Worm (Caenorhabditis elegans): ENCODE measurements around the gene abu-7.

The abu-7 gene

DNA sequence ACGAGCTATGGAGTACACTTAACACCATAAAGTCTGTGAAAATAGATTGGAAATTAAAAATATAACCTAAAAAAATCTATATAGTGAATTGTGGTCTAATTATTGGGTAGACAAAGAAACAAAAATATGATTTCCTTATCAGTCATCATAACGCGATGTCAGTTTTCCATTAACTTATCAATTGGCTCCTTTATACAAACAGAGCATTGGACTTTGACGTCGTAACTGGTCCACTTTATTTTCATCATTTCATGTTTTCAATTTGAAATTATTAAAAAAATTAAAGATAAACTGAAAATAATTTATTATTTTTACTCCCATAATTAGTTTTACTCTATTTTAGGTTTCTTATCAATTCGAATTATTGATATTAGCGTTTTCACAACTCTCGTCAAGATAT is 13.5 kb upstream of the abu-7 start:
- TF ChIP-seq klf-2 (GFP tag; conservative IDR thresholded peaks at IDR 0.05) = no peak
- TF ChIP-seq flt-1 (GFP tag; IDR thresholded peaks at IDR 0.05) = no peak
- no peak for TF ChIP-seq cog-1 (tag; optimal IDR thresholded peaks at IDR 0.05)
- TF ChIP-seq ztf-23 (GFP tag; IDR thresholded peaks at IDR 0.05) = no peak
- TF ChIP-seq ref-1 (GFP tag; conservative IDR thresholded peaks at IDR 0.05) = no peak
- no peak for TF ChIP-seq tab-1 (GFP tag; IDR thresholded peaks at IDR 0.05)
- no peak for TF ChIP-seq ztf-29 (GFP tag; IDR thresholded peaks at IDR 0.05)
- TF ChIP-seq med-1 (GFP tag; optimal IDR thresholded peaks at IDR 0.05; ENCODE audit: insufficient read depth) = no peak
- no peak for TF ChIP-seq T22C8.4 (GFP tag; IDR thresholded peaks at IDR 0.05)

DNA sequence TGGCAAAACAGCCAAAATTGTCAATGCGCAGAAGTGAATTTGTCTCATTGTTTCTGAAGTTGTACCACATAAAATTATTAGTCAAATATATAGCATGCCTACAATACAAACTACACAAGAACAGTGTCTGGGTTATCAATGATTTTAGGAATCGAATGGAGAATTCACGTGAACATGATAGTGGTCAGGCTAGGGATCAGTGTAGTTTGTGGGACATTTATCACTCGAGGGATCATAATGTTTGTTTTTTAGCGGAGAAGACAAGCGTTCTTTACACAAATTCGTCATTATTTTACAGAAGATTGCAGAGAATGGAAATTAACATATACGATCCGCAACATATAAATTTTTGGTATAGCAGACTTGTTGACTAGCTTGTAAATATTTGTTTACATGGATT is 12.6 kb upstream of the abu-7 start, which contains the start of gene ugt-51:
TSS of gene ugt-51 (minus strand) at position 101 of the 400 bp plus-strand sequence.
- TF ChIP-seq cog-1 (tag; optimal IDR thresholded peaks at IDR 0.05) (no peak), ztf-29 (GFP tag; IDR thresholded peaks at IDR 0.05) (no peak), klf-2 (GFP tag; conservative IDR thresholded peaks at IDR 0.05) (no peak), ref-1 (GFP tag; conservative IDR thresholded peaks at IDR 0.05) (no peak), tab-1 (GFP tag; IDR thresholded peaks at IDR 0.05) (no peak)

DNA sequence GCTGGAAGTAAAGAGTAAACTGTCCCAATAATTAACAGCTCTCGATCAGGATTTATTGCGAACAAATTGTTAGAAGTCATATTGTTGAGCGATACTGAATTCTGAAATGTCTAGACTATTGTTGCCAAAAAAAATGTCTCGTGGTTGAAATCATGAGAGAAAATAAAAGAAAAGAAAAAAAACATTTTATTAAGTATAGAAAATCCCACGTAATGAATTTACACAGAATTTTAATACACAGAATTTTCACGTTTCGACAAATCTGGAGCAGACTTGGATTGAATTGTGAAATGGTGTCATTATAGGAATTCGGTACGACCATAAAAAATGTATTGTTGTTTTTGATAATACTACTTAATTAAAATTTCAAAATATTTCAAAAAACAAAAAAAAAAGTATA is 8.3 kb upstream of the abu-7 start, which contains the start of gene srt-65:
TSS of gene srt-65 (minus strand) at position 101 of the 400 bp plus-strand sequence.
- TF ChIP-seq med-1 (GFP tag; optimal IDR thresholded peaks at IDR 0.05; ENCODE audit: insufficient read depth) = no peak
- TF ChIP-seq tab-1 (GFP tag; IDR thresholded peaks at IDR 0.05) = no peak
- TF ChIP-seq klf-2 (GFP tag; conservative IDR thresholded peaks at IDR 0.05) = no peak
- no peak for TF ChIP-seq flt-1 (GFP tag; IDR thresholded peaks at IDR 0.05)
- TF ChIP-seq ztf-23 (GFP tag; IDR thresholded peaks at IDR 0.05) = no peak
- TF ChIP-seq cog-1 (tag; optimal IDR thresholded peaks at IDR 0.05) = no peak
- TF ChIP-seq T22C8.4 (GFP tag; IDR thresholded peaks at IDR 0.05) = no peak
- TF ChIP-seq ref-1 (GFP tag; conservative IDR thresholded peaks at IDR 0.05) = no peak
- no peak for TF ChIP-seq ztf-29 (GFP tag; IDR thresholded peaks at IDR 0.05)

ce11 chrV:5169586-5169985 is 5.0 kb upstream of the abu-7 start, which contains the start of gene srt-64:
Gene srt-64 (minus strand): TSS chrV:5169686.
- TF ChIP-seq ztf-29 (GFP tag; IDR thresholded peaks at IDR 0.05) = no peak
- no peak for TF ChIP-seq flt-1 (GFP tag; IDR thresholded peaks at IDR 0.05)
- TF ChIP-seq klf-2 (GFP tag; conservative IDR thresholded peaks at IDR 0.05) = no peak
- TF ChIP-seq tab-1 (GFP tag; IDR thresholded peaks at IDR 0.05) = no peak
- TF ChIP-seq ztf-23 (GFP tag; IDR thresholded peaks at IDR 0.05) = no peak
- no peak for TF ChIP-seq ref-1 (GFP tag; conservative IDR thresholded peaks at IDR 0.05)
- TF ChIP-seq T22C8.4 (GFP tag; IDR thresholded peaks at IDR 0.05) = no peak
- no peak for TF ChIP-seq med-1 (GFP tag; optimal IDR thresholded peaks at IDR 0.05; ENCODE audit: insufficient read depth)
- no peak for TF ChIP-seq cog-1 (tag; optimal IDR thresholded peaks at IDR 0.05)

ce11 chrV:5165426-5165825 is 844 bp upstream of the abu-7 start, which contains the start of gene srw-140:
Gene srw-140 (plus strand): TSS chrV:5165726.
- no peak for TF ChIP-seq ztf-29 (GFP tag; IDR thresholded peaks at IDR 0.05)
- TF ChIP-seq med-1 (GFP tag; optimal IDR thresholded peaks at IDR 0.05; ENCODE audit: insufficient read depth) = no peak
- no peak for TF ChIP-seq T22C8.4 (GFP tag; IDR thresholded peaks at IDR 0.05)
- TF ChIP-seq cog-1 (tag; optimal IDR thresholded peaks at IDR 0.05) = no peak
- TF ChIP-seq klf-2 (GFP tag; conservative IDR thresholded peaks at IDR 0.05) = no peak
- no peak for TF ChIP-seq flt-1 (GFP tag; IDR thresholded peaks at IDR 0.05)
- TF ChIP-seq ztf-23 (GFP tag; IDR thresholded peaks at IDR 0.05) = no peak
- TF ChIP-seq tab-1 (GFP tag; IDR thresholded peaks at IDR 0.05) = no peak
- TF ChIP-seq ref-1 (GFP tag; conservative IDR thresholded peaks at IDR 0.05) = no peak

DNA sequence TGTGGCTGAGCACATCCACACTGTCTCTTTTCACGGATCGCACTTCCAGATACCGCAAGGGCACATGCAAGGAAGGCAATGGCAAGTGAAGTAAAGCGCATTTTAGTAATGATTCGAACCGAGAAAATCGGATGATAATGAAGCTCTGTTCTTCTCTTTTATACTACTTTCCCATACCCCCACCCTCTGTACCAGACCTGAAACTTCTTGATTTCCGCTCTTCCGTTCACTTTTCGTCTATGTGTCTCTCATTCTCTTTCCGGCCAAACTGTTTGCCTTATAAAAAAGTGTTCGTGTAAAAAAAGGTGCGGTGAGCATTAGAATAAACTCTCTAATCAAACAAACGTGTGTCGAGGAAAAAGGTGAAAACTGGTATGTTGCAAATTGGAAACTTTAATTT is 2.8 kb downstream of the abu-7 start, which contains the start of gene abu-6:
TSS of gene abu-6 (minus strand) at position 101 of the 400 bp plus-strand sequence.
- TF ChIP-seq T22C8.4 (GFP tag; IDR thresholded peaks at IDR 0.05) (no peak), ztf-23 (GFP tag; IDR thresholded peaks at IDR 0.05) (no peak), tab-1 (GFP tag; IDR thresholded peaks at IDR 0.05) (no peak), ztf-29 (GFP tag; IDR thresholded peaks at IDR 0.05) (no peak), flt-1 (GFP tag; IDR thresholded peaks at IDR 0.05) (no peak), med-1 (GFP tag; optimal IDR thresholded peaks at IDR 0.05; ENCODE audit: insufficient read depth) (no peak), ref-1 (GFP tag; conservative IDR thresholded peaks at IDR 0.05) (no peak), cog-1 (tag; optimal IDR thresholded peaks at IDR 0.05) (no peak), klf-2 (GFP tag; conservative IDR thresholded peaks at IDR 0.05) (no peak)

ce11 chrV:5158302-5158701 is 6.3 kb downstream of the abu-7 start, which contains the start of gene abu-15:
Gene abu-15 (plus strand): TSS chrV:5158602.
- TF ChIP-seq ztf-29 (GFP tag; IDR thresholded peaks at IDR 0.05) (no peak), flt-1 (GFP tag; IDR thresholded peaks at IDR 0.05) (no peak), tab-1 (GFP tag; IDR thresholded peaks at IDR 0.05) (no peak), med-1 (GFP tag; optimal IDR thresholded peaks at IDR 0.05; ENCODE audit: insufficient read depth) (no peak), ref-1 (GFP tag; conservative IDR thresholded peaks at IDR 0.05) (no peak)

DNA sequence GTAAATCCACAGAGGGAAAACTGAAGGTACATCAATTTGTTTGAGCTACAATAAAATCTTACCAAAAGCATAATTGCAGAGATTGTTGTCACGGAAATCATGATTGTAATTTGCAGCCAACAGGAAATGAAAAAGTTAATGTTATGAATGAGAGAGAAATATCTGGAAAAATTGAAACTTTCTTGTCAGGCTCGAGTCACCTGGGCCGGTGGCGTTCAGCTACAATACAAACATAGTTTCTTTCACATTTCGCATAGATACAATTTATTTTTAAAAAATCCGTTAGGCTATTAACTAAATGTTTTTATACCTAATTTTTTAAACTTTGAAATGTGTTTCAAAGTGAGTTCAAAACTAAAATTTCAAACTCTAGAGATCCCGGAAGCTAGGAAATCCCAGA is 6.9 kb downstream of the abu-7 start, which contains the start of gene srx-39:
TSS of gene srx-39 (minus strand) at position 101 of the 400 bp plus-strand sequence.
- TF ChIP-seq cog-1 (tag; optimal IDR thresholded peaks at IDR 0.05) (no peak), ref-1 (GFP tag; conservative IDR thresholded peaks at IDR 0.05) (no peak), med-1 (GFP tag; optimal IDR thresholded peaks at IDR 0.05; ENCODE audit: insufficient read depth) (no peak), tab-1 (GFP tag; IDR thresholded peaks at IDR 0.05) (no peak), ztf-29 (GFP tag; IDR thresholded peaks at IDR 0.05) (no peak), flt-1 (GFP tag; IDR thresholded peaks at IDR 0.05) (no peak), ztf-23 (GFP tag; IDR thresholded peaks at IDR 0.05) (no peak), T22C8.4 (GFP tag; IDR thresholded peaks at IDR 0.05) (no peak), klf-2 (GFP tag; conservative IDR thresholded peaks at IDR 0.05) (no peak)

- TF ChIP-seq ztf-23 (GFP tag; IDR thresholded peaks at IDR 0.05) = no peak
- no peak for TF ChIP-seq klf-2 (GFP tag; conservative IDR thresholded peaks at IDR 0.05)
Measured at ce11 chrV:5155516-5155915, 9.1 kb downstream of the abu-7 start, which contains the start of gene srx-38. Gene srx-38 (minus strand): TSS chrV:5155616.

ce11 chrV:5150880-5151279 is 13.7 kb downstream of the abu-7 start, which contains the start of gene srh-130:
Gene srh-130 (plus strand): TSS chrV:5151180.
- TF ChIP-seq cog-1 (tag; optimal IDR thresholded peaks at IDR 0.05) = no peak
- no peak for TF ChIP-seq ztf-29 (GFP tag; IDR thresholded peaks at IDR 0.05)
- TF ChIP-seq klf-2 (GFP tag; conservative IDR thresholded peaks at IDR 0.05) = no peak
- no peak for TF ChIP-seq med-1 (GFP tag; optimal IDR thresholded peaks at IDR 0.05; ENCODE audit: insufficient read depth)
- no peak for TF ChIP-seq tab-1 (GFP tag; IDR thresholded peaks at IDR 0.05)
- TF ChIP-seq T22C8.4 (GFP tag; IDR thresholded peaks at IDR 0.05) = no peak
- no peak for TF ChIP-seq ref-1 (GFP tag; conservative IDR thresholded peaks at IDR 0.05)
- TF ChIP-seq flt-1 (GFP tag; IDR thresholded peaks at IDR 0.05) = no peak
- no peak for TF ChIP-seq ztf-23 (GFP tag; IDR thresholded peaks at IDR 0.05)
